Worm (Caenorhabditis elegans) whole organism, midembryonic: ENCODE data around the gene F55B12.10.

Experiments
- T22C8.4 ChIP-seq: fragments of 200-800 bp; sonication (Bioruptor generic); IDR thresholded peaks from 2 replicates; pipeline ENCODE4 v1.3.6; 2022; ENCODE audit warnings: missing genetic modification characterization, missing compliant biosample characterization
- flt-1 ChIP-seq: fragments of 200-800 bp; sonication (Bioruptor generic); IDR thresholded peaks from 2 replicates; pipeline ENCODE4 v1.3.6; 2022; ENCODE audit warnings: missing genetic modification characterization, missing compliant biosample characterization
- klf-2 ChIP-seq: fragments of 200-800 bp; sonication (Bioruptor generic); conservative IDR thresholded peaks from 2 replicates; pipeline ENCODE4 v1.3.6; 2022; ENCODE audit warnings: missing genetic modification reagents, missing genetic modification characterization, missing compliant biosample characterization
- ztf-29 ChIP-seq: fragments of 200-800 bp; sonication (Bioruptor generic); IDR thresholded peaks from 2 replicates; pipeline ENCODE4 v1.3.6; 2022; ENCODE audit warnings: missing genetic modification reagents, missing genetic modification characterization, missing compliant biosample characterization

DNA sequence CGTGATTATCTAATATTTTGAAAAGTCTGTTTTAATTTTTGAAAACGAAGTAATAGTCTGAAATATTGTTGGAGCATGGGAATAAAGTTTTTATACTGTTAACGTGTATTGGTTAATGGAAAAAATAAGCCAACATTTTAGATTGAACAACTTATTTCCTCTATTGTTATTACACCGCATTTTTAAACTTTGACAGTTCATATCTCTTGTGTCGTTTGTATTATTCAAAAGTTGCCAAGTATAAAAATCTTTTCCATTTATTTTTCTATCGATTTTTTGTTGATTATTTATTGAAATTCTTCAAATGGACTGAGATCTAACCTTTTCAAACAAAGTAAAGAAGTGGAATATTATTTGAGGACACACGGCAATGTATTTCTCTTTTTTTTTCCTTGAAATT lies 8.7 kb upstream of the F55B12.10 start, which contains the start of gene str-165:
- TF ChIP-seq flt-1 (GFP tag; lab: Robert Waterston, UW) (no peak), ztf-29 (no peak), klf-2 (GFP tag; lab: Robert Waterston, UW) (no peak), T22C8.4 (GFP tag; lab: Robert Waterston, UW) (no peak)
